Worm (Caenorhabditis elegans): ENCODE data around the gene repo-1.

- TF ChIP-seq lin-39 (tag; optimal IDR thresholded peaks at IDR 0.05): no peak
- no peak for TF ChIP-seq elt-3 (tag; optimal IDR thresholded peaks at IDR 0.05)
- no peak for TF ChIP-seq sma-3 (GFP tag; optimal IDR thresholded peaks at IDR 0.05)
- TF ChIP-seq snpc-4 (tag; optimal IDR thresholded peaks at IDR 0.05): no peak
- TF ChIP-seq nhr-23 (tag; optimal IDR thresholded peaks at IDR 0.05): no peak
- TF ChIP-seq nhr-12 (tag; optimal IDR thresholded peaks at IDR 0.05): no peak
Observed at ce11 chrIV:12034776-12035175, 49.5 kb upstream of the repo-1 start.
